Worm (Caenorhabditis elegans) whole organism, young adult: ENCODE results near the gene Y39A1A.27.

Experiments used
- B0019.2 ChIP-seq: fragments of 200-800 bp; sonication (Bioruptor generic); conservative IDR thresholded peaks from 2 replicates; pipeline ENCODE4 v1.3.6; 2022; ENCODE audit warnings: missing genetic modification reagents, missing genetic modification characterization, missing compliant biosample characterization
- B0035.1 ChIP-seq: sonication (generic microtip); optimal IDR thresholded peaks from 2 replicates; lab custom pipeline; 2016; ENCODE audit warnings: missing genetic modification characterization, mild to moderate bottlenecking, missing compliant biosample characterization, missing genotype, missing genetic modification reagents
- B0261.1 ChIP-seq: sonication (generic microtip); optimal IDR thresholded peaks from 2 replicates; lab custom pipeline; 2016; ENCODE audit warnings: mild to moderate bottlenecking, missing genetic modification characterization, moderate library complexity, missing compliant biosample characterization
- B0336.3 ChIP-seq: fragments of 200-800 bp; sonication (Bioruptor generic); IDR thresholded peaks from 2 replicates; pipeline ENCODE4 v1.3.6; 2022; ENCODE audit warnings: missing genetic modification characterization, missing compliant biosample characterization
- D2030.7 ChIP-seq: fragments of 200-800 bp; sonication (Bioruptor generic); IDR thresholded peaks from 2 replicates; pipeline ENCODE4 v1.3.6; 2022; ENCODE audit warnings: missing genetic modification reagents, missing genetic modification characterization, missing compliant biosample characterization
- F23B12.7 ChIP-seq: sonication (generic microtip); optimal IDR thresholded peaks from 2 replicates; lab custom pipeline; 2017; ENCODE audit warnings: missing genetic modification characterization, mild to moderate bottlenecking, missing compliant biosample characterization, antibody characterized with exemption, moderate library complexity; ENCODE audit not compliant: insufficient read depth
- F37B4.10 ChIP-seq: fragments of 200-800 bp; sonication (Bioruptor generic); IDR thresholded peaks from 2 replicates; pipeline ENCODE4 v1.3.6; 2022; ENCODE audit warnings: missing genetic modification characterization, missing compliant biosample characterization
- F52B5.7 ChIP-seq: sonication (generic microtip); optimal IDR thresholded peaks from 2 replicates; lab custom pipeline; 2016; ENCODE audit warnings: mild to moderate bottlenecking, missing genetic modification characterization, missing compliant biosample characterization
- K12H6.12 ChIP-seq: fragments of 200-800 bp; sonication (Bioruptor generic); optimal IDR thresholded peaks from 2 replicates; lab custom pipeline; 2018; ENCODE audit warnings: mild to moderate bottlenecking, missing genetic modification characterization, missing compliant biosample characterization
- Y67H2A.10 ChIP-seq: fragments of 200-800 bp; sonication (Bioruptor generic); conservative IDR thresholded peaks from 2 replicates; pipeline ENCODE4 v1.3.6; 2022; ENCODE audit warnings: missing genetic modification reagents, missing genetic modification characterization, missing compliant biosample characterization
- Y79H2A.3 ChIP-seq: fragments of 200-800 bp; sonication (Bioruptor generic); conservative IDR thresholded peaks from 2 replicates; pipeline ENCODE4 v1.3.6; 2022; ENCODE audit warnings: missing genetic modification reagents, missing genetic modification characterization, missing compliant biosample characterization
- akir-1 ChIP-seq: fragments of 200-800 bp; sonication (Bioruptor generic); optimal IDR thresholded peaks from 2 replicates; lab custom pipeline; 2018; ENCODE audit warnings: mild to moderate bottlenecking, missing genetic modification characterization, moderate library complexity, missing compliant biosample characterization
- attf-5 ChIP-seq: fragments of 200-800 bp; sonication (Bioruptor generic); optimal IDR thresholded peaks from 2 replicates; lab custom pipeline; 2018; ENCODE audit warnings: mild to moderate bottlenecking, missing genetic modification characterization, missing compliant biosample characterization
- cebp-1 ChIP-seq, 2 experiments: fragments of 200-800 bp in 1 of 2; sonication (Bioruptor generic) in 1 of 2; sonication (generic microtip) in 1 of 2; IDR thresholded peaks in 1 of 2; optimal IDR thresholded peaks in 1 of 2; 2 replicates each; pipeline versions ENCODE4 v1.3.6 to Lab custom; 2017 to 2022; ENCODE audit warnings: missing compliant biosample characterization in 2 of 2, missing genetic modification characterization in 2 of 2, mild to moderate bottlenecking in 1 of 2, missing genetic modification reagents in 1 of 2, moderate library complexity in 1 of 2
- ceh-100 ChIP-seq: fragments of 200-800 bp; sonication (Bioruptor generic); IDR thresholded peaks from 2 replicates; pipeline ENCODE4 v1.3.6; 2022; ENCODE audit warnings: missing genetic modification reagents, missing genetic modification characterization, missing compliant biosample characterization
- ceh-27 ChIP-seq: fragments of 200-800 bp; sonication (Bioruptor generic); optimal IDR thresholded peaks from 2 replicates; lab custom pipeline; 2018; ENCODE audit warnings: mild to moderate bottlenecking, missing genetic modification characterization, moderate library complexity, missing compliant biosample characterization
- dpl-1 ChIP-seq: fragments of 150-350 bp; optimal IDR thresholded peaks from 2 replicates; lab custom pipeline; 2014; ENCODE audit warnings: missing biosample characterization, missing genetic modification reagents, missing genetic modification characterization
- egl-18 ChIP-seq: fragments of 200-800 bp; sonication (Bioruptor generic); IDR thresholded peaks from 2 replicates; pipeline ENCODE4 v1.3.6; 2022; ENCODE audit warnings: missing genetic modification reagents, missing genetic modification characterization, missing compliant biosample characterization
- egl-44 ChIP-seq: fragments of 200-800 bp; sonication (Bioruptor generic); IDR thresholded peaks from 2 replicates; pipeline ENCODE4 v1.3.6; 2022; ENCODE audit warnings: missing genetic modification reagents, missing genetic modification characterization, missing compliant biosample characterization
- hmg-1.2 ChIP-seq: fragments of 200-800 bp; sonication (Bioruptor generic); IDR thresholded peaks from 2 replicates; pipeline ENCODE4 v1.3.6; 2022; ENCODE audit warnings: missing genetic modification reagents, missing genetic modification characterization, missing compliant biosample characterization
- lin-40 ChIP-seq: sonication (generic microtip); optimal IDR thresholded peaks from 2 replicates; lab custom pipeline; 2016; ENCODE audit warnings: missing genetic modification characterization, mild to moderate bottlenecking, missing compliant biosample characterization, missing genotype, missing genetic modification reagents
- lin-54 ChIP-seq: fragments of 200-800 bp; sonication (Bioruptor generic); optimal IDR thresholded peaks from 2 replicates; lab custom pipeline; 2018; ENCODE audit warnings: mild to moderate bottlenecking, missing genetic modification characterization, missing compliant biosample characterization
- lsl-1 ChIP-seq: fragments of 200-800 bp; sonication (Bioruptor generic); optimal IDR thresholded peaks from 2 replicates; lab custom pipeline; 2018; ENCODE audit warnings: mild to moderate bottlenecking, missing genetic modification characterization, moderate library complexity, missing compliant biosample characterization
- madf-6 ChIP-seq: fragments of 200-800 bp; sonication (Bioruptor generic); IDR thresholded peaks from 2 replicates; pipeline ENCODE4 v1.3.6; 2022; ENCODE audit warnings: missing genetic modification reagents, missing genetic modification characterization, missing compliant biosample characterization
- mcd-1 ChIP-seq: fragments of 200-800 bp; sonication (Bioruptor generic); IDR thresholded peaks from 2 replicates; pipeline ENCODE4 v1.3.6; 2022; ENCODE audit warnings: missing genetic modification reagents, missing genetic modification characterization, missing compliant biosample characterization
- mel-28 ChIP-seq: sonication (generic microtip); optimal IDR thresholded peaks from 2 replicates; lab custom pipeline; 2016; ENCODE audit warnings: borderline replicate concordance, mild to moderate bottlenecking, missing genetic modification characterization, missing compliant biosample characterization
- nfyb-1 ChIP-seq: fragments of 200-800 bp; sonication (Bioruptor generic); IDR thresholded peaks from 2 replicates; pipeline ENCODE4 v1.3.6; 2022; ENCODE audit warnings: missing genetic modification reagents, missing genetic modification characterization, missing compliant biosample characterization
- nhr-120 ChIP-seq: fragments of 200-800 bp; sonication (Bioruptor generic); IDR thresholded peaks from 2 replicates; pipeline ENCODE4 v1.3.6; 2022; ENCODE audit warnings: missing genetic modification characterization, missing compliant biosample characterization
- nhr-27 ChIP-seq: fragments of 200-800 bp; sonication (Bioruptor generic); optimal IDR thresholded peaks from 2 replicates; lab custom pipeline; 2018; ENCODE audit warnings: mild to moderate bottlenecking, missing genetic modification characterization, moderate library complexity, missing compliant biosample characterization
- nhr-80 ChIP-seq: sonication (generic microtip); optimal IDR thresholded peaks from 2 replicates; lab custom pipeline; 2016; ENCODE audit warnings: missing genetic modification characterization, missing compliant biosample characterization
- pbrm-1 ChIP-seq: fragments of 200-800 bp; sonication (Bioruptor generic); IDR thresholded peaks from 2 replicates; pipeline ENCODE4 v1.3.6; 2022; ENCODE audit warnings: missing genetic modification reagents, missing genetic modification characterization, missing compliant biosample characterization
- pha-4 ChIP-seq: fragments of 150-350 bp; sonication (generic microtip); optimal IDR thresholded peaks from 2 replicates; lab custom pipeline; 2014; ENCODE audit warnings: missing biosample characterization, missing genetic modification reagents, missing genetic modification characterization
- rcor-1 ChIP-seq: fragments of 200-800 bp; sonication (Bioruptor generic); IDR thresholded peaks from 2 replicates; pipeline ENCODE4 v1.3.6; 2022; ENCODE audit warnings: missing genetic modification reagents, missing genetic modification characterization, missing compliant biosample characterization
- sea-2 ChIP-seq: fragments of 200-800 bp; sonication (Bioruptor generic); IDR thresholded peaks from 2 replicates; pipeline ENCODE4 v1.3.6; 2022; ENCODE audit warnings: missing genetic modification characterization, missing compliant biosample characterization
- snpc-3.4 ChIP-seq: sonication (generic microtip); optimal IDR thresholded peaks from 2 replicates; lab custom pipeline; 2017; ENCODE audit warnings: missing genetic modification characterization, mild to moderate bottlenecking, missing compliant biosample characterization, antibody characterized with exemption, moderate library complexity, missing genotype, missing genetic modification reagents
- snpc-4 ChIP-seq, 5 experiments: fragments of 150-350 bp in 1 of 5; sonication (generic microtip) in 4 of 5; optimal IDR thresholded peaks; 2 replicates each; lab custom pipeline; 2014 to 2018; ENCODE audit warnings: missing genetic modification characterization in 5 of 5, missing biosample characterization in 3 of 5, antibody characterized with exemption in 2 of 5, mild to moderate bottlenecking in 2 of 5, missing compliant biosample characterization in 2 of 5, missing genotype in 2 of 5, moderate library complexity in 2 of 5, missing genetic modification reagents in 1 of 5
- tbp1 ChIP-seq: fragments of 200-800 bp; sonication (Bioruptor generic); optimal IDR thresholded peaks from 2 replicates; lab custom pipeline; 2018; ENCODE audit warnings: mild to moderate bottlenecking, missing genetic modification characterization, missing compliant biosample characterization
- tlf-1 ChIP-seq: fragments of 200-800 bp; sonication (Bioruptor generic); optimal IDR thresholded peaks from 2 replicates; lab custom pipeline; 2018; ENCODE audit warnings: mild to moderate bottlenecking, missing genetic modification characterization, missing compliant biosample characterization
- unc-130 ChIP-seq: sonication (generic microtip); optimal IDR thresholded peaks from 2 replicates; lab custom pipeline; 2016; ENCODE audit warnings: missing genetic modification reagents, missing genetic modification characterization, missing compliant biosample characterization
- xnd-1 ChIP-seq: sonication (generic microtip); optimal IDR thresholded peaks from 2 replicates; lab custom pipeline; 2016; ENCODE audit warnings: missing genotype, missing genetic modification reagents, missing genetic modification characterization, missing compliant biosample characterization
- ztf-18 ChIP-seq: sonication (generic microtip); optimal IDR thresholded peaks from 2 replicates; lab custom pipeline; 2016; ENCODE audit warnings: missing genotype, mild to moderate bottlenecking, missing genetic modification characterization, missing compliant biosample characterization
- ztf-28 ChIP-seq: fragments of 200-800 bp; sonication (Bioruptor generic); IDR thresholded peaks from 2 replicates; pipeline ENCODE4 v1.3.6; 2022; ENCODE audit warnings: missing genetic modification reagents, missing genetic modification characterization, missing compliant biosample characterization
- ztf-3 ChIP-seq: fragments of 200-800 bp; sonication (Bioruptor generic); optimal IDR thresholded peaks from 2 replicates; lab custom pipeline; 2018; ENCODE audit warnings: mild to moderate bottlenecking, missing genetic modification characterization, missing compliant biosample characterization

Gene Y39A1A.27

ce11 chrIII:10596387-10596786 lies 42.4 kb upstream of the Y39A1A.27 start, which contains the start of gene Y39A1A.3:
TSS of gene Y39A1A.3 (minus strand) at chrIII:10596487.
- TF ChIP-seq sea-2 (GFP tag; lab: Robert Waterston, UW), result no peak
- no peak for TF ChIP-seq B0035.1 (tag; lab: Kevin White, UChicago)
- no peak for TF ChIP-seq cebp-1 (GFP tag; IDR thresholded peaks at IDR 0.05; lab: Robert Waterston, UW)
- peak; percentile 14 for TF ChIP-seq cebp-1 (tag; optimal IDR thresholded peaks at IDR 0.05; lab: Kevin White, UChicago)
- TF ChIP-seq mel-28 (tag; lab: Kevin White, UChicago), result no peak
- no peak for TF ChIP-seq unc-130 (GFP tag; lab: Kevin White, UChicago)
- TF ChIP-seq nfyb-1 (GFP tag; lab: Robert Waterston, UW), result no peak

DNA sequence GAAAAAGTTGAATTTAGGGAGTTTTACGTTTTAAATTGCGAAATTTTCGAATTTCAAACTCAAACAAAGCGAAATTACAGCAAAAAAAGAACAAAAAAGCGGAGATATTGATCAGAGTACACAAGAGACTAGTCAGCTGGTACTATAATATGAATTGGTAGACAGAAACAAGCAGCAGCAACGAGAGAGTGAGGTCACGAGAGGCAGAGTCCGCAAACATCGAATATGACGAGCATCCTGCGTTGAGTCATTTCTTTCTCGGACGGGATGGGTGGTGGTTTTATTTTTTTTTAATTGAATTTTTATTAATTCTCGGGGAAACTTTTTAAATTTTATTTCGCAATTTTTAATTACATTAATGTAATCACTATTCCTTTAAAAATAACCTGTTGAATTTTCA lies 39.1 kb upstream of the Y39A1A.27 start:
- TF ChIP-seq ceh-100 (GFP tag; lab: Robert Waterston, UW), result 0 out of 2 replicates have a peak, but pooled peaks have one; percentile 9
- 0 out of 2 replicates have a peak, but pooled peaks have one; percentile 28 for TF ChIP-seq B0336.3
- TF ChIP-seq tbp1 (GFP tag; lab: Kevin White, UChicago), result peak; percentile 1
- TF ChIP-seq B0019.2 (GFP tag; lab: Robert Waterston, UW), result no peak
- peak; percentile 7; the same call in 1 of the 2 replicates for TF ChIP-seq rcor-1
- no peak for TF ChIP-seq Y79H2A.3 (GFP tag; lab: Robert Waterston, UW)
- TF ChIP-seq mcd-1 (GFP tag; lab: Robert Waterston, UW), result peak; percentile 70
- peak; percentile 4 for TF ChIP-seq F23B12.7 (tag; lab: Kevin White, UChicago)
- TF ChIP-seq lin-54, result peak; percentile 28
- TF ChIP-seq egl-18 (GFP tag; lab: Robert Waterston, UW), result no peak
- TF ChIP-seq madf-6 (GFP tag; lab: Robert Waterston, UW), result no peak
- peak; percentile 89 for TF ChIP-seq attf-5 (GFP tag; lab: Kevin White, UChicago)
- peak; percentile 32 for TF ChIP-seq pha-4
- peak; percentile 59; the same call in 1 of the 2 replicates for TF ChIP-seq cebp-1 (GFP tag; IDR thresholded peaks at IDR 0.05; lab: Robert Waterston, UW)
- TF ChIP-seq cebp-1 (tag; optimal IDR thresholded peaks at IDR 0.05; lab: Kevin White, UChicago), result peak; percentile 92
- TF ChIP-seq hmg-1.2 (GFP tag; lab: Robert Waterston, UW), result peak; percentile 49; the same call in 1 of the 2 replicates
- no peak for TF ChIP-seq nhr-120 (GFP tag; lab: Robert Waterston, UW)
- peak; percentile 56 for TF ChIP-seq lin-40 (tag; lab: Kevin White, UChicago)
- no peak for TF ChIP-seq snpc-4 (GFP tag; optimal IDR thresholded peaks at IDR 0.05; lab: Kevin White, UChicago)
- peak in 1 of 4 experiments; percentile 2 for TF ChIP-seq snpc-4 (tag; optimal IDR thresholded peaks at IDR 0.05; lab: Kevin White, UChicago)
- TF ChIP-seq dpl-1 (GFP tag; lab: Kevin White, UChicago), result no peak
- no peak for TF ChIP-seq ceh-27 (GFP tag; lab: Kevin White, UChicago)
- TF ChIP-seq akir-1, result no peak
- no peak for TF ChIP-seq F52B5.7 (tag; lab: Kevin White, UChicago)
- TF ChIP-seq egl-44 (GFP tag; lab: Robert Waterston, UW), result peak; percentile 32; the same call in 1 of the 2 replicates
- no peak for TF ChIP-seq B0261.1 (tag; lab: Kevin White, UChicago)
- 0 out of 2 replicates have a peak, but pooled peaks have one; percentile 26 for TF ChIP-seq pbrm-1 (GFP tag; lab: Robert Waterston, UW)
- TF ChIP-seq B0035.1 (tag; lab: Kevin White, UChicago), result no peak
- TF ChIP-seq nhr-80, result peak; percentile 70
- TF ChIP-seq ztf-18 (tag; lab: Kevin White, UChicago), result peak; percentile 29
- peak; percentile 29 for TF ChIP-seq K12H6.12 (tag; lab: Kevin White, UChicago)

- no peak for TF ChIP-seq lin-40 (tag; lab: Kevin White, UChicago)
- TF ChIP-seq nhr-27 (tag; lab: Kevin White, UChicago), result no peak
- peak; percentile 55 for TF ChIP-seq tlf-1 (GFP tag; lab: Kevin White, UChicago)
- no peak for TF ChIP-seq ceh-100 (GFP tag; lab: Robert Waterston, UW)
- TF ChIP-seq snpc-3.4 (tag; lab: Kevin White, UChicago), result peak; percentile 8
- TF ChIP-seq B0019.2 (GFP tag; lab: Robert Waterston, UW), result no peak
- TF ChIP-seq F37B4.10 (GFP tag; lab: Robert Waterston, UW), result no peak
- no peak for TF ChIP-seq Y67H2A.10 (GFP tag; lab: Robert Waterston, UW)
- peak; percentile 94 for TF ChIP-seq xnd-1 (tag; lab: Kevin White, UChicago)
- no peak for TF ChIP-seq ztf-28 (GFP tag; lab: Robert Waterston, UW)
- TF ChIP-seq ztf-3 (GFP tag; lab: Kevin White, UChicago), result no peak
- TF ChIP-seq tbp1 (GFP tag; lab: Kevin White, UChicago), result peak; percentile 14
- peak; percentile 99 for TF ChIP-seq lsl-1
- TF ChIP-seq D2030.7, result peak; percentile 74
Measured at ce11 chrIII:10600138-10600626, 38.6 kb upstream of the Y39A1A.27 start, which contains the start of gene epg-6. TSS of gene epg-6 (minus strand) at chrIII:10600188.
